Worm (Caenorhabditis elegans): ENCODE measurements around the gene zyg-9.
A peak's percentile ranks its signal among the peaks of the same experiment; 100 is the strongest.

zyg-9 gene

DNA sequence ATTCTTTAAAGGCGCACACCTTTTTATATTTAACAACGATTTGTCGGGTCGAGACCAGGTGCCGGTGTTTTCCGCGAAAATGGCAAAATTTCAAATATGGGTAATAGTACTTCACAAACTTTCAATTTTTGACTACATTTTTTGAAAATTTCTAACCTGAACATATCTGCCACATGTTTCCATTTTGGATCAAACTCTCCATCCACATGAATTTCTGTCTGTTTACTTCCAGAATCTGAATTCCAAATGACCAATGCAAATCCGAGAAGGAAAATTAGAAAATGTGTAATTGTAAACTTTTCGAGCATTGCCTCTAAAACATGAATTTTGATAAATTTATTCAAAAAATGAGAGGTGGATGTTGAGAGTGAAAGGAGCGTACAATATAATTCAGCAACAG is 22.5 kb downstream of the zyg-9 start, which contains the start of gene lact-4:
Gene lact-4, minus strand, starts transcription at position 313 of the 400 bp plus-strand sequence.
- TF ChIP-seq ces-1 (GFP tag; optimal IDR thresholded peaks at IDR 0.05) (no peak), nhr-12 (tag; optimal IDR thresholded peaks at IDR 0.05) (no peak), mls-2 (tag; optimal IDR thresholded peaks at IDR 0.05) (no peak), unc-62 (GFP tag; optimal IDR thresholded peaks at IDR 0.05) (no peak), ztf-11 (tag; optimal IDR thresholded peaks at IDR 0.05) (no peak), nhr-28 (tag; optimal IDR thresholded peaks at IDR 0.05) (no peak), nhr-76 (tag; optimal IDR thresholded peaks at IDR 0.05) (no peak), unc-39 (tag; optimal IDR thresholded peaks at IDR 0.05) (no peak), ceh-39 (tag; optimal IDR thresholded peaks at IDR 0.05) (no peak)

DNA sequence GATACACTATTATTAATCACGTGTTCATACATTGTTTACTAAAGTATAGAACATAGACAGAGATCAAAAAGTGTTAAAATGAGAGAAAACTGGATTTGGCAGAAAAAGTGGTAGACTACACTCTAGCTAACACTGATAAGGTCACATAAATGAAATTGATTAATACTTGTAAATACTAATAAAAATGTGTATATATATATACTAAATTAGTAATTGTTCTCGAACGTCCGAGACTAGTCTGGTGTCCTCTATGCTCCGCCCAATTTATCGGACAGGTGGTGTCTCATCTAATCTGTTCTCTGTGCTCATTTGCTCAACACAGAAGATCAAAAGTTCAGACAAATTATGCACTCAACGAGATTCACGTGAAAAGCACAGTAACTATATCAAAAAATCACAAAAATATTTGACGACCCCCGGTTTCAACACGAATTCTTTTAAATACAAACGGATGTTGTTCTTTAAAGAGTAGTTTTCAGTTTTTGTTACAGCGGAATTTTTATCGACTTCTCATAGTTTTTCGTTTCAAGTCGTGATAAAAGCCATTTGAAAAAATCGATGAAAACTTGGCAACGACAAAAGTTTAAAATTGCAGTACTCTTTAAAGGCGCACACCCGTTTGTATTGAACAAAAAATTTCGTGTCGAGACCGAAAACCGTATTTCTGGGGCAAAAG is 23.6 kb downstream of the zyg-9 start:
- TF ChIP-seq pha-4 (tag; optimal IDR thresholded peaks at IDR 0.05) (peak; percentile 10), lsy-2 (tag; optimal IDR thresholded peaks at IDR 0.05) (no peak), nhr-2 (tag; optimal IDR thresholded peaks at IDR 0.05) (peak; percentile 58), nhr-76 (tag; optimal IDR thresholded peaks at IDR 0.05) (no peak), lin-32 (GFP tag; optimal IDR thresholded peaks at IDR 0.05) (no peak), lin-13 (tag; optimal IDR thresholded peaks at IDR 0.05) (no peak), cnd-1 (tag; optimal IDR thresholded peaks at IDR 0.05) (no peak), nhr-237 (tag; optimal IDR thresholded peaks at IDR 0.05) (no peak), unc-62 (GFP tag; optimal IDR thresholded peaks at IDR 0.05) (peak; percentile 70), elt-3 (tag; optimal IDR thresholded peaks at IDR 0.05) (no peak), mab-5 (tag; optimal IDR thresholded peaks at IDR 0.05) (peak; percentile 44), bed-3 (GFP tag; optimal IDR thresholded peaks at IDR 0.05) (no peak), hlh-1 (tag; optimal IDR thresholded peaks at IDR 0.05) (peak; percentile 84), zip-8 (tag; optimal IDR thresholded peaks at IDR 0.05) (no peak), ceh-39 (tag; optimal IDR thresholded peaks at IDR 0.05) (peak; percentile 34), unc-120 (tag; optimal IDR thresholded peaks at IDR 0.05; ENCODE audit: poor library complexity, severe bottlenecking) (peak; percentile 62), ham-2 (GFP tag; optimal IDR thresholded peaks at IDR 0.05) (no peak)

DNA sequence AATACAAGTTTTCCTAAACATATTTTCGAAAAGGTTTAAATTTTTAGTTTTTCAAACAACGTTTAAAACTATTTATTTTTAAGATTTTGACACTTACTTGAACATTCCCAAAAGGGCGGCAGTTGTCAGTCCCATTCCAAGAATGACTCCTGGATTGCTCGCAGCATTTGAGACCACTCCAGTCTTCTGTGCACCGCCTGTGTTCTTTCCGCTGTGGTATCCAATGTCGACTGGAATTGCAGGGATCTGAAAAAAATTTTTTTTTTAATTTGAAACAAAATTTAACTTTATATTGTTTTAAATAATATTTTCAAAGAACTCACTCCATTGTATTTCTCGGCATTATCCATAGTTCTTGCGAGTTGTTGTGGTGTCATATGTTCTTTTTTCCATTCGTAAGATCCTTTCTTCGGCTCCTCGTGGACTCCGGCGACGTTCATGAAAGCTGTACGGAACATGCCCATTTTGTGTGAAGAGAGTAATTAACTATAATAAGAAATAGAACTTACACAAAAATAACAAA is 24.2 kb downstream of the zyg-9 start, which contains the start of gene M05D6.5:
Gene M05D6.5, minus strand, starts transcription at position 473 of the 523 bp plus-strand sequence.
- TF ChIP-seq ztf-11 (tag; optimal IDR thresholded peaks at IDR 0.05) (no peak), elt-3 (tag; optimal IDR thresholded peaks at IDR 0.05) (no peak), unc-120 (tag; optimal IDR thresholded peaks at IDR 0.05; ENCODE audit: poor library complexity, severe bottlenecking) (no peak), ceh-83 (GFP tag; optimal IDR thresholded peaks at IDR 0.05) (no peak), pha-4 (tag; optimal IDR thresholded peaks at IDR 0.05) (no peak), M03D4.4 (tag; optimal IDR thresholded peaks at IDR 0.05) (no peak), nhr-237 (tag; optimal IDR thresholded peaks at IDR 0.05) (no peak), ceh-43 (GFP tag; optimal IDR thresholded peaks at IDR 0.05) (no peak), lin-32 (GFP tag; optimal IDR thresholded peaks at IDR 0.05) (no peak), sptf-1 (tag; optimal IDR thresholded peaks at IDR 0.05) (no peak), nhr-28 (tag; optimal IDR thresholded peaks at IDR 0.05) (no peak), cnd-1 (tag; optimal IDR thresholded peaks at IDR 0.05) (no peak), sem-2 (GFP tag; optimal IDR thresholded peaks at IDR 0.05) (no peak), ceh-39 (tag; optimal IDR thresholded peaks at IDR 0.05) (no peak), drap-1 (GFP tag; optimal IDR thresholded peaks at IDR 0.05) (no peak), nhr-12 (tag; optimal IDR thresholded peaks at IDR 0.05) (no peak), nhr-2 (tag; optimal IDR thresholded peaks at IDR 0.05) (no peak)

DNA sequence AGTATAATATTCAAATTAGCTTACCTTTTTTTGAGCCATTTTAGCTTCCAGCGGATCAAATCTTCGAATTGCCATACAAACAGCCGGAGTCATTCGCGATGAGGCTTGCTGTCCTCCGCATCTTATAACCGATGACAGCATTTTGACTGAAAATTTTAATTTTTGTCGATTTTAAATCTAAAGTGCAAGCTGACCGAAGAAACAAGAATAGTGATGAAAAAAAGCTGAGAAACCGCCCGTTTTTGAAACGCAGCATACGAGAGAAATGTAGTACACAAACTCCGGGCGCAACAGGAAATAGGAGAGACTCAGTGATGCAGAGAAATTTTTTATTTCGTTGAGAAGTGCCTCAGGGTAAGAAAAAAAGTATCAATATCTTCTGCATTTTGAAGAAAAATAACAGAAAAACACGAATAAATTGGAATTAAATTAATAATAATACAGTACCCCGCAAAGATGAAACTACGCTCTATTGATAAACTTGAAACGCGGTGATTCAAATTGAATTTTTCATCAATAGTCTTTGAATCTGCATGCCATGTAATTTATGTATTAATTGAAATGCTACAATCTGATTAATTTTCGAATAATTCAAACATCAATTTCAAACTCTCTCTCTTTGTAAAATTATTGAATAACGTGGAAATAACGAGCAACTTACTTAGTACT is 25.6 kb downstream of the zyg-9 start:
- TF ChIP-seq nhr-12 (tag; optimal IDR thresholded peaks at IDR 0.05) (no peak), elt-1 (tag; optimal IDR thresholded peaks at IDR 0.05; ENCODE audit: borderline replicate concordance, insufficient read depth) (no peak), unc-62 (GFP tag; optimal IDR thresholded peaks at IDR 0.05) (no peak), ham-2 (GFP tag; optimal IDR thresholded peaks at IDR 0.05) (no peak), lsy-2 (tag; optimal IDR thresholded peaks at IDR 0.05) (peak; percentile 82), unc-120 (tag; optimal IDR thresholded peaks at IDR 0.05; ENCODE audit: poor library complexity, severe bottlenecking) (no peak), bed-3 (GFP tag; optimal IDR thresholded peaks at IDR 0.05) (no peak), nhr-2 (tag; optimal IDR thresholded peaks at IDR 0.05) (no peak), ces-1 (GFP tag; optimal IDR thresholded peaks at IDR 0.05) (peak; percentile 44)

Data from whole organism, mixed stage, embryonic.